Worm (Caenorhabditis elegans) whole organism, L2 larva: ENCODE data around the gene F22E5.20.

Source experiments
- elt-3 ChIP-seq: sonication (generic microtip); optimal IDR thresholded peaks from 2 replicates; lab custom pipeline; 2017; ENCODE audit warnings: missing biosample characterization, missing genetic modification characterization
- nhr-11 ChIP-seq: fragments of 150-350 bp; optimal IDR thresholded peaks from 2 replicates; lab custom pipeline; 2014; ENCODE audit warnings: missing biosample characterization, missing genetic modification characterization
- zag-1 ChIP-seq: fragments of 150-350 bp; optimal IDR thresholded peaks from 2 replicates; lab custom pipeline; 2014; ENCODE audit warnings: missing biosample characterization, missing genetic modification characterization

DNA sequence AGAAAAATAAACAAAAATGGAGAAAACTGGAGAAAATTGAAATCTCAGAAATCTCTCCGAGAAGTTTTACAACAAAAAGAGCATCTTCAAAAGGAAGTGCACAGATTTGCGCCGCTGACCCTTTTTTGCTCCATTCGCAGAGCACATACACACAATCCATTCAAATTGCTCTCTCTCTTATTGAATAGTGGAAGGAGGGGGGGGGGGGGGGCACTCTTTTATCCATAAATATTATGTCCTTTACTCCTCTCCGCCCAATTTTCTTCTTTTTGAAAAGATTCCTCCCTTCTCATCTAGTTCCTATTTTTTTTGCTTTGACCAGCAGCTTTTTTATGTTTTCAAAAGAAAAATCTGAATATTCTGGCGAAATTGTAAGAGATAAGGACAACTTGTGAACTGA lies 21.6 kb upstream of the F22E5.20 start:
- no peak for TF ChIP-seq zag-1 (tag; lab: Kevin White, UChicago)
- TF ChIP-seq elt-3 (tag; lab: Kevin White, UChicago) = no peak
- no peak for TF ChIP-seq nhr-11
